Worm (Caenorhabditis elegans) whole organism, midembryonic: ENCODE measurements around the gene Y24F12A.1.

Source experiments
- T22C8.4 ChIP-seq: fragments of 200-800 bp; sonication (Bioruptor generic); IDR thresholded peaks from 2 replicates; pipeline ENCODE4 v1.3.6; 2022; ENCODE audit warnings: missing genetic modification characterization, missing compliant biosample characterization
- cog-1 ChIP-seq: sonication (generic microtip); optimal IDR thresholded peaks from 2 replicates; lab custom pipeline; 2016; ENCODE audit warnings: missing genetic modification characterization, missing compliant biosample characterization
- flt-1 ChIP-seq: fragments of 200-800 bp; sonication (Bioruptor generic); IDR thresholded peaks from 2 replicates; pipeline ENCODE4 v1.3.6; 2022; ENCODE audit warnings: missing genetic modification characterization, missing compliant biosample characterization
- med-1 ChIP-seq: sonication (generic microtip); optimal IDR thresholded peaks from 2 replicates; lab custom pipeline; 2017; ENCODE audit warnings: missing genetic modification characterization, mild to moderate bottlenecking, missing compliant biosample characterization, antibody characterized with exemption, missing genetic modification reagents; ENCODE audit not compliant: insufficient read depth
- ref-1 ChIP-seq: fragments of 200-800 bp; sonication (Bioruptor generic); conservative IDR thresholded peaks from 2 replicates; pipeline ENCODE4 v1.3.6; 2022; ENCODE audit warnings: missing genetic modification reagents, missing genetic modification characterization, missing compliant biosample characterization
- tab-1 ChIP-seq: fragments of 200-800 bp; sonication (Bioruptor generic); IDR thresholded peaks from 2 replicates; pipeline ENCODE4 v1.3.6; 2022; ENCODE audit warnings: missing genetic modification characterization, missing compliant biosample characterization
- ztf-29 ChIP-seq: fragments of 200-800 bp; sonication (Bioruptor generic); IDR thresholded peaks from 2 replicates; pipeline ENCODE4 v1.3.6; 2022; ENCODE audit warnings: missing genetic modification reagents, missing genetic modification characterization, missing compliant biosample characterization

DNA sequence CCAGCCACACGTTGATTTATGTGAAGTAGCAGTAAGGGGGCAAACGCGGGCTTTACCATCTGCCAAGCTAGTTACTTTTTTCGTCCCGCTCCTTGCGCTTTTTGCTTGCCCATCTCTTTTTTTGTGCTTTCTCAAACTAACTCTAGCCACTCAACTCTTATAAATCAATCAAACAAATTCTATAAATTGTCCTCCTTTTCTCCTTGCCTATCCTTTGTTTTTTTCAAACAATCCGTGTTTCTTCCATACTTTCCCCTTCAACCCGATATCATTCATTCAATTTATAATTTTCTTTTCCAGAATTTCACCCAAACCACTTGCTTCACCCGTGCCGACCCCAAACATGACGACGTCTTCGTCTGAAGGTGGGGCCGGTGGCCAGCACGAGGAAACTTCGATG, 34.9 kb upstream of the Y24F12A.1 start, which contains the start of gene srgp-1:
- TF ChIP-seq med-1 (GFP tag; lab: Kevin White, UChicago): no peak
- no peak for TF ChIP-seq ref-1 (GFP tag; lab: Robert Waterston, UW)
- TF ChIP-seq ztf-29 (GFP tag; lab: Robert Waterston, UW): no peak
- no peak for TF ChIP-seq flt-1 (GFP tag; lab: Robert Waterston, UW)
- no peak for TF ChIP-seq tab-1
- no peak for TF ChIP-seq T22C8.4 (GFP tag; lab: Robert Waterston, UW)
- no peak for TF ChIP-seq cog-1 (tag; lab: Kevin White, UChicago)
